Fruit fly (Drosophila melanogaster) Kc167 (cell line): ENCODE data around the gene sesB.

ENCODE experiments used
- h ChIP-seq: fragments of >200 bp; optimal IDR thresholded peaks from 3 replicates; lab custom pipeline; 2018; ENCODE audit warnings: missing external identifiers
- insv ChIP-seq: fragments of >200 bp; optimal IDR thresholded peaks from 3 replicates; lab custom pipeline; 2018; ENCODE audit warnings: missing external identifiers
- psq ChIP-seq: fragments of >200 bp; optimal IDR thresholded peaks from 2 replicates; lab custom pipeline; 2017; ENCODE audit warnings: missing external identifiers
- ttk ChIP-seq: sonication (Bioruptor generic); optimal IDR thresholded peaks from 2 replicates; lab custom pipeline; 2017; ENCODE audit warnings: missing external identifiers

- TF ChIP-seq psq (lab: Kevin White, UChicago) (no peak), ttk (lab: Kevin White, UChicago) (no peak), insv (lab: Kevin White, UChicago) (no peak), h (no peak)
Measured at dm6 chrX:10740953-10741500, 45.7 kb downstream of the sesB start.
